Worm (Caenorhabditis elegans) whole organism, mixed stage, embryonic: ENCODE data around the gene ufm-1.

ENCODE experiments used
- M03D4.4 ChIP-seq: sonication (generic microtip); optimal IDR thresholded peaks from 2 replicates; lab custom pipeline; 2017; ENCODE audit warnings: mild to moderate bottlenecking, missing genetic modification characterization, missing compliant biosample characterization
- bed-3 ChIP-seq: fragments of 200-800 bp; sonication (Bioruptor generic); optimal IDR thresholded peaks from 3 replicates; lab custom pipeline; 2018; ENCODE audit warnings: mild to moderate bottlenecking, missing genetic modification characterization, moderate library complexity, missing compliant biosample characterization
- blmp-1 ChIP-seq: fragments of 150-350 bp; optimal IDR thresholded peaks from 2 replicates; lab custom pipeline; 2014; ENCODE audit warnings: missing biosample characterization, missing genetic modification characterization
- ceh-39 ChIP-seq: fragments of 150-350 bp; optimal IDR thresholded peaks from 2 replicates; lab custom pipeline; 2014; ENCODE audit warnings: missing biosample characterization, missing genetic modification characterization
- ceh-43 ChIP-seq: fragments of 200-800 bp; sonication (Bioruptor generic); optimal IDR thresholded peaks from 2 replicates; lab custom pipeline; 2018; ENCODE audit warnings: mild to moderate bottlenecking, missing genetic modification characterization, moderate library complexity, missing compliant biosample characterization
- ces-1 ChIP-seq: fragments of 150-350 bp; optimal IDR thresholded peaks from 2 replicates; lab custom pipeline; 2014; ENCODE audit warnings: missing biosample characterization, missing genetic modification reagents, missing genetic modification characterization
- cnd-1 ChIP-seq: fragments of 200-800 bp; sonication (Bioruptor generic); optimal IDR thresholded peaks from 2 replicates; lab custom pipeline; 2018; ENCODE audit warnings: mild to moderate bottlenecking, missing genetic modification characterization, missing compliant biosample characterization
- elt-1 ChIP-seq: sonication (generic microtip); optimal IDR thresholded peaks from 2 replicates; lab custom pipeline; 2017; ENCODE audit warnings: missing genetic modification characterization, mild to moderate bottlenecking, missing compliant biosample characterization, antibody characterized with exemption, moderate library complexity, borderline replicate concordance; ENCODE audit not compliant: insufficient read depth
- elt-3 ChIP-seq: fragments of 150-350 bp; optimal IDR thresholded peaks from 2 replicates; lab custom pipeline; 2014; ENCODE audit warnings: missing biosample characterization, missing genetic modification characterization
- flh-1 ChIP-seq: fragments of 200-800 bp; sonication (Bioruptor generic); optimal IDR thresholded peaks from 2 replicates; lab custom pipeline; 2018; ENCODE audit warnings: mild to moderate bottlenecking, missing genetic modification characterization, moderate library complexity, missing compliant biosample characterization
- ham-2 ChIP-seq: fragments of 200-800 bp; sonication (Bioruptor generic); optimal IDR thresholded peaks from 2 replicates; lab custom pipeline; 2018; ENCODE audit warnings: mild to moderate bottlenecking, missing genetic modification characterization, missing compliant biosample characterization
- hlh-1 ChIP-seq: fragments of 150-350 bp; optimal IDR thresholded peaks from 2 replicates; lab custom pipeline; 2014; ENCODE audit warnings: missing biosample characterization, missing genetic modification reagents, missing genetic modification characterization
- lin-13 ChIP-seq: fragments of 150-350 bp; optimal IDR thresholded peaks from 2 replicates; lab custom pipeline; 2014; ENCODE audit warnings: missing biosample characterization, missing genetic modification characterization
- lin-32 ChIP-seq: fragments of 200-800 bp; sonication (Bioruptor generic); optimal IDR thresholded peaks from 2 replicates; lab custom pipeline; 2018; ENCODE audit warnings: mild to moderate bottlenecking, missing genetic modification characterization, missing compliant biosample characterization
- lsy-2 ChIP-seq: fragments of 150-350 bp; optimal IDR thresholded peaks from 2 replicates; lab custom pipeline; 2014; ENCODE audit warnings: missing biosample characterization, missing genetic modification characterization
- mab-5 ChIP-seq: fragments of 150-350 bp; optimal IDR thresholded peaks from 2 replicates; lab custom pipeline; 2014; ENCODE audit warnings: missing biosample characterization, missing genetic modification characterization
- mep-1 ChIP-seq: fragments of 150-350 bp; optimal IDR thresholded peaks from 2 replicates; lab custom pipeline; 2017; ENCODE audit warnings: missing biosample characterization, missing genetic modification reagents, missing genetic modification characterization, inconsistent platforms
- nhr-12 ChIP-seq: fragments of 150-350 bp; optimal IDR thresholded peaks from 2 replicates; lab custom pipeline; 2014; ENCODE audit warnings: missing biosample characterization, missing genetic modification characterization
- nhr-2 ChIP-seq: fragments of 150-350 bp; optimal IDR thresholded peaks from 2 replicates; lab custom pipeline; 2014; ENCODE audit warnings: missing biosample characterization, missing genetic modification characterization
- nhr-237 ChIP-seq: fragments of 150-350 bp; optimal IDR thresholded peaks from 2 replicates; lab custom pipeline; 2014; ENCODE audit warnings: missing biosample characterization, missing genetic modification characterization
- nhr-28 ChIP-seq: fragments of 150-350 bp; optimal IDR thresholded peaks from 2 replicates; lab custom pipeline; 2014; ENCODE audit warnings: missing biosample characterization, missing genetic modification characterization
- nhr-76 ChIP-seq: sonication (generic microtip); optimal IDR thresholded peaks from 2 replicates; lab custom pipeline; 2017; ENCODE audit warnings: missing biosample characterization, missing genetic modification characterization
- pha-4 ChIP-seq: fragments of 150-350 bp; optimal IDR thresholded peaks from 2 replicates; lab custom pipeline; 2018; ENCODE audit warnings: missing biosample characterization, missing genetic modification reagents, missing genetic modification characterization
- sem-2 ChIP-seq: fragments of 200-800 bp; sonication (Bioruptor generic); optimal IDR thresholded peaks from 2 replicates; lab custom pipeline; 2018; ENCODE audit warnings: mild to moderate bottlenecking, missing genetic modification characterization, missing compliant biosample characterization
- tbx-8 ChIP-seq: fragments of 200-800 bp; sonication (Bioruptor generic); optimal IDR thresholded peaks from 2 replicates; lab custom pipeline; 2018; ENCODE audit warnings: mild to moderate bottlenecking, missing genetic modification characterization, moderate library complexity, missing compliant biosample characterization
- unc-120 ChIP-seq: sonication (generic microtip); optimal IDR thresholded peaks from 2 replicates; lab custom pipeline; 2017; ENCODE audit warnings: missing genetic modification characterization, missing compliant biosample characterization; ENCODE audit not compliant: poor library complexity, severe bottlenecking
- unc-39 ChIP-seq: fragments of 150-350 bp; optimal IDR thresholded peaks from 2 replicates; lab custom pipeline; 2014; ENCODE audit warnings: missing biosample characterization, missing genetic modification characterization
- zip-8 ChIP-seq: fragments of 150-350 bp; optimal IDR thresholded peaks from 2 replicates; lab custom pipeline; 2014; ENCODE audit warnings: missing biosample characterization, missing genetic modification characterization
- ztf-11 ChIP-seq: fragments of 150-350 bp; optimal IDR thresholded peaks from 2 replicates; lab custom pipeline; 2014; ENCODE audit warnings: missing biosample characterization, missing genetic modification characterization

ufm-1 gene

DNA sequence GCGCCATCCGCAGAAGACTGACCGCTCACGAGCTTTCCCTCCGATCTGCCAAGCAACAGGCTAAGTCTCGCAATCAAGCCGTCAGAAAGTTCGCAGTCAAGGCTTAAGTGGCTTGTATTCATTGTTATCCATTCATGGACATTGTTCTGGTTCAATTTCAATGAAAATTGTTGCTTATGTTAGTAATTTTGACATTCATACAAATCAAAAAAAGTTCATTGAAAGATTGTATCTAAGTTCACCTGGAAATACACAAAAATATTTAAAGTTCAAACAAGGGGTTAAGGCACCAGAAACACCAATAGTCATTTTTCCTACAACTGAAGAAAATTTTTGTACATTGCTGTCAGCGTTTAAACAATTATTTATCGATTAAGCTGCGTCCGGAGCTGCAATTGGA lies 3.3 kb upstream of the ufm-1 start:
- TF ChIP-seq nhr-2 (tag; lab: Kevin White, UChicago): no peak
- no peak for TF ChIP-seq nhr-12 (tag; lab: Kevin White, UChicago)
- no peak for TF ChIP-seq lin-32 (GFP tag; lab: Kevin White, UChicago)
- no peak for TF ChIP-seq elt-1
- no peak for TF ChIP-seq unc-120 (tag; lab: Kevin White, UChicago)
- no peak for TF ChIP-seq hlh-1 (tag; lab: Kevin White, UChicago)

DNA sequence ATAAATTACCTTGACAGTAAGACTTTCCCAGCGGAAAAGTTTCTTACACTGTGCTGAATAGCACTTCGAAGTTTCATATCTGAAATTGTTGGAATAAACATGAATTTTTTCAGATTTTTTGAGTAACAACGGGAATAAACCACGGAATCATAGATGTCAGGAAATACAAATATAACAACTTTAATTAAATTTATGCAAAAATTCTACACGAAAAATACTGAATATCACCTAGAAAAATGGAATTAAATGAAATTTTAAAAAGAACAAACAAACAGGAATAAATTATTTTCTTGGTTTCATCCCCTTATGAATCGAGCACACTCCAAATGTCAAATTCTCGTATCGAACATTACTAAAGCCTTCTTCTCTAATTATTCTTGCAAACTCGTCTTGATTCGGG lies 1.6 kb upstream of the ufm-1 start, which contains the start of gene tag-307:
tag-307 (minus strand) TSS at position 101 of the 400 bp plus-strand sequence.
- TF ChIP-seq elt-3 (tag; lab: Kevin White, UChicago): no peak

DNA sequence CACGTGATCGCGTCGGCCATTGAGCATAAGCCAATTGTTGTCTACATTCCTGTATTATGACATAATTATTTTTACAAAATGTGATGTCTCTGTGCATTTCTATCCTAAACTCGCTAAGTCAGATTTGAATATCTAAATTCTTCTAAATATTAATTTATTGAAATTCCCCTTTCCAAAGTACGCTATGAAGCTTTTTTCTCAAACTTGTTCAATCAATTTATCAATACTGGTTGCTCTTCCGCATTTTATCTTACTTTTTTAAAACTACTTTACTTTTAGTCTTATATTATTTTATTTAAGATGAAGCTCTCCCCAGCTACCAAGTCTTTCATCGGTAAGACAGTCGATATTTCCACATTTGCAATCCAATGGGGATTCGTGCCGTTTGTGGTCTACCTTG lies 534 bp downstream of the ufm-1 start, which contains the start of gene tomm-7:
tomm-7 (plus strand) TSS at position 301 of the 400 bp plus-strand sequence.
- TF ChIP-seq mep-1 (tag; lab: Kevin White, UChicago) (no peak), nhr-28 (no peak), unc-120 (tag; lab: Kevin White, UChicago) (no peak), M03D4.4 (tag; lab: Kevin White, UChicago) (no peak), nhr-76 (no peak)

DNA sequence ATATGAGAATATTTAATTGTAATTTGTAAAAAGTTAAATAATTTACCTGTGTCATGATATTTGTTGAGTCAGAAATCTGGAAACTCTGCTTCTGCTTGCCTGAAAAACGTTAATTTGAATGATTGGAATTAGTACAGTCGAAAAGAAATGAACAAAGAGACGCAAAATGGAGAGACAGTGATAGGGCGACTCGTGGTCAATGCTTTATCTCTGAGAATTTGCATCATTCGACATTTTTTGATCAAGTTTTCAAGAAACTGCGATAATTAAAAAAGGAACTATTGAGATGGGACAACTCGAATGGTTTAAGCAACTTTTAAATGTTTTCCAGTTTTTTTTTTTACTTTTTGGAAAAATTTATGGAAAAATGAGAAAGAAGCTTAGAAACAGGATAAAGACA lies 2.1 kb downstream of the ufm-1 start, which contains the start of gene cuc-1:
cuc-1 (minus strand) TSS at position 101 of the 400 bp plus-strand sequence.
- TF ChIP-seq nhr-2 (tag; lab: Kevin White, UChicago) (no peak), pha-4 (tag; lab: Kevin White, UChicago) (no peak), sem-2 (no peak), zip-8 (tag; lab: Kevin White, UChicago) (peak; percentile 36), tbx-8 (GFP tag; lab: Kevin White, UChicago) (no peak), unc-39 (tag; lab: Kevin White, UChicago) (no peak)

DNA sequence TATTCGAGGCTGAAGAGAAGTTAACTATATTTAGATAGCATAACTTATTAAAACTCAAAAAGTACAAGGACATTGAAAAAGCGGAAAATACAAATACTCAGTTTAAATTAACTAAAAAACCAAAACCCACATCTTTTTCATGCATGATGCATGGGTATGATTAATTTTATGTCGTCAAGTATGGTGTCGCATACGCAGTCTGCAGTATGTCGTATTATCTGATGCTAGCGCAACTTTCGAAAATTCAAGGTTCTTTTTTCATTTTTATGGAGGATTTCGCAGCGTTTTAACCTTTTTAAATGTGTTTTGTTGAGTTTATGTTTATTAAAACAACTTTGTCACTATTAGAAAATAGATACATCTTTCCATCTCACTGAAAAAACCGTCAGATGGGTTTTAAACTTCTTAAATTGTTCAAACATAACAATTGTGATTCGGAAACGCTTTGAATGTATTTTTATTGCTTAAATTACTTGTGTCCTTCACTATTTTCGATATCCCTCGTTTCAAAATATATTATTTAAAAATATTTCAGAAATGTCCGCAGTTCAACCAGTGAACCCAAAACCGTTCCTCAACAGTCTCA lies 2.8 kb downstream of the ufm-1 start, which contains the start of gene snr-5:
snr-5 (plus strand) TSS at position 536 of the 586 bp plus-strand sequence.
- TF ChIP-seq unc-120 (tag; lab: Kevin White, UChicago) (no peak), ztf-11 (tag; lab: Kevin White, UChicago) (no peak), lin-13 (no peak), zip-8 (tag; lab: Kevin White, UChicago) (no peak), pha-4 (tag; lab: Kevin White, UChicago) (no peak), nhr-237 (tag; lab: Kevin White, UChicago) (no peak), ces-1 (GFP tag; lab: Kevin White, UChicago) (no peak), nhr-28 (no peak), hlh-1 (tag; lab: Kevin White, UChicago) (no peak), blmp-1 (no peak), ceh-43 (GFP tag; lab: Kevin White, UChicago) (no peak), ham-2 (no peak), nhr-2 (tag; lab: Kevin White, UChicago) (no peak), ceh-39 (tag; lab: Kevin White, UChicago) (no peak), tbx-8 (GFP tag; lab: Kevin White, UChicago) (no peak), lsy-2 (tag; lab: Kevin White, UChicago) (no peak), sem-2 (no peak), cnd-1 (tag; lab: Kevin White, UChicago) (no peak), nhr-12 (tag; lab: Kevin White, UChicago) (no peak)

DNA sequence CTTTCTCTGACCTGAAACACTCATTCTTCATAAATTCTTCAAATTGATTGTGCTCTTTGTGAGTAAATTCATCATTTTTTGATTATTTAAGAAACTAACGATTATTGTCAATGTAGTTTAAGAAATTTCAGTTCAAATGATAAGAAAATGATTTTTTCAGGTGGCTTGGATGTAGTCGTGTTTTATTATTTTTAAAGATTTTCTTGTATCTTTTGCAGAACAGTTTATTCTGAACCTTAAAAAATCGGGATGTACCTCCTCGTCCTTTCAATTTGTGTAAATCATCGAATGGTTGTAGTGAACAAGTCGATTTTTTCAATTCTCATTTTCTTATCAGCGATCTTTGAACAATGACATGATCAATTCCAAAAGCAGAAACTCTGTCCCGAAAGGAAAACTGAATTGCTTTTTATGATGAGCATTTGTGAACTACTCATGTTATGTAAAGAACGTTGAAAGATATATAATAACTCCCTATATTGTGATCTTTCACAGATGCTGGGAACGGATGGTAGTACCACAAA lies 6.5 kb downstream of the ufm-1 start, which contains the start of gene slc-17.3:
slc-17.3 (minus strand) TSS at position 51 of the 524 bp plus-strand sequence.
- TF ChIP-seq blmp-1: no peak
- no peak for TF ChIP-seq bed-3 (GFP tag; lab: Kevin White, UChicago)
- no peak for TF ChIP-seq mab-5 (tag; lab: Kevin White, UChicago)
- no peak for TF ChIP-seq hlh-1 (tag; lab: Kevin White, UChicago)
- no peak for TF ChIP-seq lsy-2 (tag; lab: Kevin White, UChicago)
- no peak for TF ChIP-seq unc-120 (tag; lab: Kevin White, UChicago)
- no peak for TF ChIP-seq nhr-12 (tag; lab: Kevin White, UChicago)
- no peak for TF ChIP-seq sem-2
- TF ChIP-seq nhr-76: no peak
- no peak for TF ChIP-seq flh-1 (GFP tag; lab: Kevin White, UChicago)
- TF ChIP-seq lin-13: no peak
- TF ChIP-seq M03D4.4 (tag; lab: Kevin White, UChicago): no peak
